Worm (Caenorhabditis elegans): ENCODE measurements around the gene C32D5.14.

Gene C32D5.14

DNA sequence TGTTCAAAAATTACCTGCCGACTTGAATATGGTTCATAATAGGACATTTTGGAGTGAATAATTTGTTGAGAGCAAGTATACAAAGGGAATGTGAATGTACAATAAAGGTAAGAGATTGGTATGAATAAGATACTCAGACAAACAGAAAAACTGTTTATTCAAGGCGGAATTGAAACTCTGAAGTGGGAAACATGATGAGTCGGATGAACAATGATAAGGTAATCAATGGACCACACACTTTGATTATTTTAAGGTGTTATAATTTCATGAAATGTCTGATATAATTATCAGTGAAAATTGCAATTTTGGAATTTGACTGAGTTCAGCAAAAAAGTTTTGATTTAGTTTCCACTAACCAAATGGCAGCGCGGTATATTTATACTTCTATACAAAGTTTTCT lies 4.2 kb downstream of the C32D5.14 start:
- TF ChIP-seq aha-1 (tag) (peak; percentile 74), lsy-2 (tag; optimal IDR thresholded peaks at IDR 0.05) (peak in 1 of 2 experiments; percentile 11), pqm-1 (tag; optimal IDR thresholded peaks at IDR 0.05) (peak; percentile 51), zip-2 (tag; optimal IDR thresholded peaks at IDR 0.05) (no peak), daf-16 (GFP tag; optimal IDR thresholded peaks at IDR 0.05) (no peak), daf-16 (tag; optimal IDR thresholded peaks at IDR 0.05) (peak; percentile 59), dve-1 (tag; optimal IDR thresholded peaks at IDR 0.05; ENCODE audit: insufficient read depth) (peak; percentile 33), R02D3.7 (tag; optimal IDR thresholded peaks at IDR 0.05) (no peak), D1046.2 (GFP tag; IDR thresholded peaks at IDR 0.05) (no peak)

ce11 chrII:6339948-6340347 lies 4.7 kb downstream of the C32D5.14 start, which contains the start of gene C32D5.7:
C32D5.7 (minus strand) TSS chrII:6340048.
- TF ChIP-seq nhr-42 (GFP tag; IDR thresholded peaks at IDR 0.05) (no peak), Y5F2A.4 (GFP tag; optimal IDR thresholded peaks at IDR 0.05) (no peak), spr-1 (tag; optimal IDR thresholded peaks at IDR 0.05) (no peak), gei-8 (GFP tag; optimal IDR thresholded peaks at IDR 0.05) (no peak), ztf-11 (tag; optimal IDR thresholded peaks at IDR 0.05) (no peak), dmd-9 (GFP tag; IDR thresholded peaks at IDR 0.05) (no peak), pqm-1 (tag; optimal IDR thresholded peaks at IDR 0.05) (no peak), nhr-25 (tag; optimal IDR thresholded peaks at IDR 0.05; ENCODE audit: borderline replicate concordance, insufficient read depth) (no peak), jun-1 (tag; optimal IDR thresholded peaks at IDR 0.05) (no peak), dpl-1 (GFP tag; optimal IDR thresholded peaks at IDR 0.05) (no peak), ceh-82 (tag; optimal IDR thresholded peaks at IDR 0.05) (no peak), egl-43 (GFP tag; IDR thresholded peaks at IDR 0.05) (no peak), hmg-1.1 (GFP tag; IDR thresholded peaks at IDR 0.05) (no peak), nhr-28 (tag; optimal IDR thresholded peaks at IDR 0.05) (no peak)

- TF ChIP-seq aha-1 (tag) (peak; percentile 96), mxl-3 (GFP tag; optimal IDR thresholded peaks at IDR 0.05) (no peak), hlh-30 (tag; optimal IDR thresholded peaks at IDR 0.05; ENCODE audit: insufficient read depth) (peak; percentile 63), hlh-11 (tag; optimal IDR thresholded peaks at IDR 0.05) (peak; percentile 19), fos-1 (tag; optimal IDR thresholded peaks at IDR 0.05) (no peak), Y105C5A.15 (GFP tag; IDR thresholded peaks at IDR 0.05) (no peak)
Observed at ce11 chrII:6341076-6341475, 5.8 kb downstream of the C32D5.14 start.

DNA sequence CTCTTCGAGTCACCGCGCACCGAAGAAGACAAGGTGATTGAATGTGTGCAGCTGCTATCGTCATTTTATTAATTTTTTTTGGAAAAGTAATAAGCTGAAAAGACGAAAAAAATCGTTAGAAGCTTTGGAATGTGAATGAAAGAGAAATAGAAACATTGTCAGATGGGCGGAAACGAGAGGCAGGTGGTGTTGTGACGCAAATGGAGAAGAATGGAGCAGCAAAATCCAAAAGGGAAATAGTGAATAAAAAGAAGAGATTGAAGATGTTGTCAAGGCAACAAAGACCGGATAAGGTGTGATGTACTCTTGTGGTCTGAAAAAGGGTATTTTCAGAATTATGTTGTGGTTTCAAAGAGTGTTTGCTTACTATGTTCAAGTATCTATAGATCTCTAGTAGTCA lies 7.2 kb downstream of the C32D5.14 start:
- TF ChIP-seq F49E8.2 (tag; optimal IDR thresholded peaks at IDR 0.05; ENCODE audit: borderline replicate concordance) (no peak), ztf-11 (tag; optimal IDR thresholded peaks at IDR 0.05) (no peak), arid-1 (GFP tag; conservative IDR thresholded peaks at IDR 0.05) (no peak), daf-16 (GFP tag; optimal IDR thresholded peaks at IDR 0.05) (no peak), daf-16 (tag; optimal IDR thresholded peaks at IDR 0.05) (no peak), lin-13 (GFP tag; optimal IDR thresholded peaks at IDR 0.05) (no peak), unc-62 (GFP tag; optimal IDR thresholded peaks at IDR 0.05 in 1 of 2) (peak in 1 of 2 experiments; percentile 23), unc-62 (tag; optimal IDR thresholded peaks at IDR 0.05) (no peak), Y105C5A.15 (GFP tag; IDR thresholded peaks at IDR 0.05) (no peak), dpl-1 (GFP tag; optimal IDR thresholded peaks at IDR 0.05) (no peak), ceh-28 (tag; optimal IDR thresholded peaks at IDR 0.05) (no peak), aha-1 (tag) (peak; percentile 75)

- TF ChIP-seq lim-7 (GFP tag; IDR thresholded peaks at IDR 0.05), result no peak
- peak in 1 of 2 experiments; percentile 77 for TF ChIP-seq unc-62 (GFP tag; optimal IDR thresholded peaks at IDR 0.05 in 1 of 2)
- TF ChIP-seq unc-62 (tag; optimal IDR thresholded peaks at IDR 0.05), result no peak
- no peak for TF ChIP-seq unc-39 (tag; optimal IDR thresholded peaks at IDR 0.05)
- peak; percentile 5 for TF ChIP-seq hlh-11 (tag; optimal IDR thresholded peaks at IDR 0.05)
- TF ChIP-seq nhr-41 (GFP tag; IDR thresholded peaks at IDR 0.05), result no peak
- TF ChIP-seq nhr-28 (tag; optimal IDR thresholded peaks at IDR 0.05), result peak; percentile 32
- TF ChIP-seq nhr-102 (tag; optimal IDR thresholded peaks at IDR 0.05), result no peak
- no peak for TF ChIP-seq unc-130 (GFP tag; optimal IDR thresholded peaks at IDR 0.05)
- TF ChIP-seq aha-1 (tag), result peak; percentile 96
- TF ChIP-seq sdz-12 (GFP tag; optimal IDR thresholded peaks at IDR 0.05), result no peak
- TF ChIP-seq nhr-11 (tag; optimal IDR thresholded peaks at IDR 0.05), result peak; percentile 18
- TF ChIP-seq lsy-2 (tag; optimal IDR thresholded peaks at IDR 0.05), result peak in 1 of 2 experiments; percentile 35
- TF ChIP-seq gei-8 (GFP tag; optimal IDR thresholded peaks at IDR 0.05), result no peak
Observed at ce11 chrII:6343893-6344292, 8.6 kb downstream of the C32D5.14 start, which contains the start of gene txt-18. txt-18 (plus strand) TSS chrII:6344072.
